Fruit fly (Drosophila melanogaster): ENCODE results near the gene vri.
A peak's percentile ranks its signal among the peaks of the same experiment; 100 is the strongest.

vri gene

DNA sequence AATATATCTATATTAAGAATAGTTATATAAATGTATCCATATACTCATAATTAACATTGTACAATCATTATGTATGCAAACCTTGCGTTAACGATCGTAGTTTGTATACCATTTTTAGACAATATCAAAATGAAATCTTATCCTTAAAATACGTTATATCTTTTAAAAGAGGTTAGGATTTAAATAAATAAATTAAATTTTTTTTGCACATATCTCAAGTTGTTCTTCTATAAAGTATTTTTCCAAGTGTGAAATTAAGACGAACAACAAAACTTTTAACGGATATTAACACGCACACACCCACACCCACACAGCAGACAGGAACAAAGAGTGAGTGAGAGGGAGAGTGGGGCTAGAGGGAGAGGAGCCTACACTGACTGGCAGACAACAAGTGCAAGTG, 1.2 kb downstream of the vri start (continued):
- TF ChIP-seq Sox14 (GFP tag; optimal IDR thresholded peaks at IDR 0.05) (peak; percentile 52), salr (GFP tag; optimal IDR thresholded peaks at IDR 0.05) (peak; percentile 27 to 33), acj6 (GFP tag; optimal IDR thresholded peaks at IDR 0.05) (peak; percentile 70), CG11902 (GFP tag; optimal IDR thresholded peaks at IDR 0.05) (peak; percentile 35), lz (GFP tag; optimal IDR thresholded peaks at IDR 0.05) (peak; percentile 45), CG34406 (GFP tag; optimal IDR thresholded peaks at IDR 0.05) (peak; percentile 69), CG32006 (GFP tag; optimal IDR thresholded peaks at IDR 0.05) (peak; percentile 51), Smox (GFP tag; optimal IDR thresholded peaks at IDR 0.05) (peak; percentile 30), CG6163 (GFP tag; IDR thresholded peaks at IDR 0.05) (peak; percentile 63; the same call in 1 of the 3 replicates), cyc (GFP tag; optimal IDR thresholded peaks at IDR 0.05) (peak; percentile 18), Hr4 (GFP tag; optimal IDR thresholded peaks at IDR 0.05) (peak; percentile 9), net (GFP tag; optimal IDR thresholded peaks at IDR 0.05) (peak; percentile 41), pdm3 (GFP tag; optimal IDR thresholded peaks at IDR 0.05) (peak; percentile 68), CG6808 (GFP tag; optimal IDR thresholded peaks at IDR 0.05) (peak; percentile 77), topi (GFP tag; optimal IDR thresholded peaks at IDR 0.05) (peak; percentile 41)

DNA sequence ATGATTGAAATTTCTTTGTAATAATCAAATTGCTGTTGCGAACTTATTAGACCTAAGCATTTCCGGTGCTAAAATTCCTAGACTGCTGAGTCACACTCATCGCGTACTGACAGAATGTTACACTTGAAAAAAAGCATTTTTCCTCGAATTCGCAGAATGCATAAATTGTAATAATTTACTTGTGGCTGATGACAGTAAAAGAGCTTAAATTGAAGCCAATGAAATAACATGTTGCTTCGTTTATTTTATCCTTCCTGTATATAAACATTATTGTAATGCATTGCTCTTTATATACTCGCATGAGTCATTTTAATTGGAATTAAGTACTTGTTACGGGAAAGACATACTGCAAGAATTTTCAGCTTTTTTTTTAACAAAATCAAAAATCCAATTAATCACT, 1.8 kb downstream of the vri start:
- no peak for TF ChIP-seq Lpt (GFP tag; optimal IDR thresholded peaks at IDR 0.05)
- peak; percentile 10 for TF ChIP-seq pdm3 (GFP tag; optimal IDR thresholded peaks at IDR 0.05)
- no peak for TF ChIP-seq CG9139 (GFP tag; optimal IDR thresholded peaks at IDR 0.05)
- TF ChIP-seq Eip78C (GFP tag) = peak; percentile 68
- no peak for TF ChIP-seq esn (GFP tag; optimal IDR thresholded peaks at IDR 0.05)
- TF ChIP-seq Ets96B (tag; optimal IDR thresholded peaks at IDR 0.05) = no peak
- TF ChIP-seq CG8632 (GFP tag; optimal IDR thresholded peaks at IDR 0.05) = peak; percentile 16
- TF ChIP-seq Eip93F (GFP tag; optimal IDR thresholded peaks at IDR 0.05) = no peak
- no peak for TF ChIP-seq CG34406 (GFP tag; optimal IDR thresholded peaks at IDR 0.05)
- no peak for TF ChIP-seq achi (GFP tag; optimal IDR thresholded peaks at IDR 0.05)
- no peak for TF ChIP-seq Gug (GFP tag; IDR thresholded peaks at IDR 0.05)
- TF ChIP-seq Eip75B (GFP tag; optimal IDR thresholded peaks at IDR 0.05) = no peak
- no peak for TF ChIP-seq eg (GFP tag; IDR thresholded peaks at IDR 0.05)
- TF ChIP-seq Sox102F (GFP tag; optimal IDR thresholded peaks at IDR 0.05) = peak; percentile 9
- TF ChIP-seq Met (GFP tag; optimal IDR thresholded peaks at IDR 0.05) = no peak
- TF ChIP-seq fkh (GFP tag; optimal IDR thresholded peaks at IDR 0.05) = no peak
- no peak for TF ChIP-seq CG4318 (GFP tag; optimal IDR thresholded peaks at IDR 0.05)
- peak; percentile 8 for TF ChIP-seq cyc (GFP tag; optimal IDR thresholded peaks at IDR 0.05)
- no peak for TF ChIP-seq CG6792 (GFP tag; optimal IDR thresholded peaks at IDR 0.05)
- TF ChIP-seq CG10669 (GFP tag; optimal IDR thresholded peaks at IDR 0.05) = peak; percentile 46
- TF ChIP-seq Hr39 (GFP tag; optimal IDR thresholded peaks at IDR 0.05) = peak; percentile 35
- no peak for TF ChIP-seq Sox14 (GFP tag; optimal IDR thresholded peaks at IDR 0.05)
- TF ChIP-seq CG15336 (GFP tag; IDR thresholded peaks at IDR 0.05) = no peak
- no peak for TF ChIP-seq CG11902 (GFP tag; optimal IDR thresholded peaks at IDR 0.05)
- peak; percentile 15 for TF ChIP-seq CG10631 (GFP tag; optimal IDR thresholded peaks at IDR 0.05)
- TF ChIP-seq CG7368 (GFP tag; optimal IDR thresholded peaks at IDR 0.05) = no peak
- TF ChIP-seq OdsH (GFP tag; optimal IDR thresholded peaks at IDR 0.05) = no peak
- TF ChIP-seq CG3032 (tag; optimal IDR thresholded peaks at IDR 0.05) = peak; percentile 12
- no peak for TF ChIP-seq CG11762 (GFP tag; optimal IDR thresholded peaks at IDR 0.05; ENCODE audit: insufficient read depth)
- TF ChIP-seq CG6276 (GFP tag; optimal IDR thresholded peaks at IDR 0.05) = no peak
- TF ChIP-seq CG1621 (tag; optimal IDR thresholded peaks at IDR 0.05) = no peak
- TF ChIP-seq svp (GFP tag) = no peak
- no peak for TF ChIP-seq CG11294 (GFP tag; IDR thresholded peaks at IDR 0.05)
- no peak for TF ChIP-seq CG3919 (GFP tag; optimal IDR thresholded peaks at IDR 0.05)
- no peak for TF ChIP-seq Sox15 (GFP tag; optimal IDR thresholded peaks at IDR 0.05)
- TF ChIP-seq CG8119 (GFP tag; IDR thresholded peaks at IDR 0.05) = no peak
- TF ChIP-seq topi (GFP tag; optimal IDR thresholded peaks at IDR 0.05) = peak; percentile 39
- no peak for TF ChIP-seq Hr38 (GFP tag; optimal IDR thresholded peaks at IDR 0.05)
- TF ChIP-seq Smox (GFP tag; optimal IDR thresholded peaks at IDR 0.05) = peak; percentile 5
- no peak for TF ChIP-seq CG6163 (GFP tag; IDR thresholded peaks at IDR 0.05)
- TF ChIP-seq spab (GFP tag; optimal IDR thresholded peaks at IDR 0.05) = no peak
- peak; percentile 39 for TF ChIP-seq acj6 (GFP tag; optimal IDR thresholded peaks at IDR 0.05)
- no peak for TF ChIP-seq fd85E (GFP tag; optimal IDR thresholded peaks at IDR 0.05)
- no peak for TF ChIP-seq CG8319 (GFP tag; optimal IDR thresholded peaks at IDR 0.05)
